Worm (Caenorhabditis elegans): ENCODE measurements around the gene R02F11.3.
A peak's percentile ranks its signal among the peaks of the same experiment; 100 is the strongest.

R02F11.3 gene

DNA sequence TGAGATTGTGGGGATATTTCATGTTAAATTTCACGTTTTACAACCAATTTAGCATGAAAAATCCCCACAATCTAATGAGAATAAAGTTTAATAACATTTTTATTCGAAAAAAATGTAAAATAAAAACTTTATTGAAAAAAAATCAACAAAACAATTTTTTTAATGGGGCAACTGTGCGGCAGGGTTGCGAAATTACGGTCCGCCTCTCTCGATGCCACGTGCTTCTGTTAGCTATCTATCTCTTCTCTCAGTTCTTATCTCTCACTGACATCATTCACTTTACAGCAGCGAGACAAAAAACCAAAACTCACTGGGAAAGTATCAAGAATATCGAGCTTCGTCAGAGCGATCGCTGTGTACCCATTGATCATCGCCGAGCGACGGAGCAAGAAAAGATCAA, 14.9 kb upstream of the R02F11.3 start:
- TF ChIP-seq unc-120 (tag; optimal IDR thresholded peaks at IDR 0.05; ENCODE audit: poor library complexity, severe bottlenecking) = no peak
- no peak for TF ChIP-seq ceh-83 (GFP tag; optimal IDR thresholded peaks at IDR 0.05)
- TF ChIP-seq lin-32 (GFP tag; optimal IDR thresholded peaks at IDR 0.05) = no peak
- no peak for TF ChIP-seq nhr-76 (tag; optimal IDR thresholded peaks at IDR 0.05)
- TF ChIP-seq ztf-11 (tag; optimal IDR thresholded peaks at IDR 0.05) = no peak
- TF ChIP-seq cnd-1 (tag; optimal IDR thresholded peaks at IDR 0.05) = no peak
- no peak for TF ChIP-seq ces-1 (GFP tag; optimal IDR thresholded peaks at IDR 0.05)
- TF ChIP-seq ceh-43 (GFP tag; optimal IDR thresholded peaks at IDR 0.05) = no peak
- TF ChIP-seq flh-1 (GFP tag; optimal IDR thresholded peaks at IDR 0.05) = no peak
- TF ChIP-seq hlh-1 (tag; optimal IDR thresholded peaks at IDR 0.05) = no peak
- no peak for TF ChIP-seq M03D4.4 (tag; optimal IDR thresholded peaks at IDR 0.05)
- no peak for TF ChIP-seq nhr-2 (tag; optimal IDR thresholded peaks at IDR 0.05)
- no peak for TF ChIP-seq ham-2 (GFP tag; optimal IDR thresholded peaks at IDR 0.05)
- TF ChIP-seq blmp-1 (tag; optimal IDR thresholded peaks at IDR 0.05) = no peak
- no peak for TF ChIP-seq unc-62 (GFP tag; optimal IDR thresholded peaks at IDR 0.05)
- no peak for TF ChIP-seq mls-2 (tag; optimal IDR thresholded peaks at IDR 0.05)
- no peak for TF ChIP-seq lin-13 (tag; optimal IDR thresholded peaks at IDR 0.05)

DNA sequence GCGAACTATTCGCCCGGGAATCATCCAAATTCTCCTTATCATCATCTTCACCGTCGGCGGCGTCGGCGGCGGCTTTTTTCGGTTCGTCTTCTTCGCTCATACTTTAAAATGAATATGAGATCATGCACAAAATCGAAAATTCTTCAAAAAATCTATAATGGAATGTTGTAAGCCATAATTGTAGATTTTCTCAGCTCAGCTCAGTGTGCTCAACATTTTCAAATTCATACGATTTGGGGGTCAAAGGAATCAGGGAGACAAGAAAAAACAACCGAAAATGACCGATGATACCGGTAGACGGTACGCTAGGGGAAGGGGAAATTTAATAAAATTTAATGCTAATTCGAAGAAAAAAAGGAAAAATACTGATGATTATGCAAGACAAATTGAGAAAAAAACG, 12.8 kb upstream of the R02F11.3 start, which contains the start of gene ccep-97:
Gene ccep-97 (minus strand): TSS at position 101 of the 400 bp plus-strand sequence.
- TF ChIP-seq mep-1 (tag; optimal IDR thresholded peaks at IDR 0.05) (no peak), unc-62 (GFP tag; optimal IDR thresholded peaks at IDR 0.05) (no peak), lin-32 (GFP tag; optimal IDR thresholded peaks at IDR 0.05) (no peak), mls-2 (tag; optimal IDR thresholded peaks at IDR 0.05) (no peak), sptf-1 (tag; optimal IDR thresholded peaks at IDR 0.05) (no peak), nhr-12 (tag; optimal IDR thresholded peaks at IDR 0.05) (no peak), lin-13 (tag; optimal IDR thresholded peaks at IDR 0.05) (no peak), ztf-11 (tag; optimal IDR thresholded peaks at IDR 0.05) (no peak), cnd-1 (tag; optimal IDR thresholded peaks at IDR 0.05) (no peak), ham-2 (GFP tag; optimal IDR thresholded peaks at IDR 0.05) (no peak), elt-3 (tag; optimal IDR thresholded peaks at IDR 0.05) (no peak), drap-1 (GFP tag; optimal IDR thresholded peaks at IDR 0.05) (no peak), blmp-1 (tag; optimal IDR thresholded peaks at IDR 0.05) (no peak), sem-2 (GFP tag; optimal IDR thresholded peaks at IDR 0.05) (no peak), ceh-83 (GFP tag; optimal IDR thresholded peaks at IDR 0.05) (no peak), pha-4 (tag; optimal IDR thresholded peaks at IDR 0.05) (no peak), nhr-237 (tag; optimal IDR thresholded peaks at IDR 0.05) (no peak)

DNA sequence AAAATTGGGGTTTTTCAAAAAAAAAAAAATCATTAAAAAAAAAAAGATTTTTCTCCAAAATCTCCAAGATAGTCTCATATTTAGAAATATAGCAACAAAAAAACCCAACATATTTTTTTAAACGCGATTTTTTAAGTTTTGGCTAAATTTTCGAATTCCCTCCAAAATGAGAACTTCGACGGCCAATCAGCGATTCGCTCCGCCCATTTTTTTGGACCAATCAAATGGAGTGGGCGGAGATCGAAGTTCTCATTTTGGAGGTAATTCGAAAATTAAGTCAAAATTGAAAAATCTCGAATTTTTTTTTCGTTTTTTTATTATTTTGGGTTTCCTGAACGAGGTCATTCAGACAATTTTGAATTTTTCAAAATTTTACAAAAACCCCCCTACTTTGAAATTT, 8.1 kb upstream of the R02F11.3 start:
- TF ChIP-seq nhr-12 (tag; optimal IDR thresholded peaks at IDR 0.05) = no peak
- TF ChIP-seq sem-2 (GFP tag; optimal IDR thresholded peaks at IDR 0.05) = no peak
- TF ChIP-seq ztf-11 (tag; optimal IDR thresholded peaks at IDR 0.05) = no peak
- TF ChIP-seq nhr-237 (tag; optimal IDR thresholded peaks at IDR 0.05) = no peak
- no peak for TF ChIP-seq lin-32 (GFP tag; optimal IDR thresholded peaks at IDR 0.05)
- no peak for TF ChIP-seq bed-3 (GFP tag; optimal IDR thresholded peaks at IDR 0.05)
- no peak for TF ChIP-seq snpc-4 (tag; optimal IDR thresholded peaks at IDR 0.05)
- no peak for TF ChIP-seq mls-2 (tag; optimal IDR thresholded peaks at IDR 0.05)
- no peak for TF ChIP-seq sptf-1 (tag; optimal IDR thresholded peaks at IDR 0.05)
- no peak for TF ChIP-seq ces-1 (GFP tag; optimal IDR thresholded peaks at IDR 0.05)
- no peak for TF ChIP-seq zip-8 (tag; optimal IDR thresholded peaks at IDR 0.05)
- TF ChIP-seq drap-1 (GFP tag; optimal IDR thresholded peaks at IDR 0.05) = no peak
- TF ChIP-seq hlh-1 (tag; optimal IDR thresholded peaks at IDR 0.05) = no peak
- no peak for TF ChIP-seq tbx-8 (GFP tag; optimal IDR thresholded peaks at IDR 0.05)
- no peak for TF ChIP-seq unc-62 (GFP tag; optimal IDR thresholded peaks at IDR 0.05)
- TF ChIP-seq nhr-2 (tag; optimal IDR thresholded peaks at IDR 0.05) = no peak
- TF ChIP-seq lsy-2 (tag; optimal IDR thresholded peaks at IDR 0.05) = no peak
- TF ChIP-seq blmp-1 (tag; optimal IDR thresholded peaks at IDR 0.05) = no peak

DNA sequence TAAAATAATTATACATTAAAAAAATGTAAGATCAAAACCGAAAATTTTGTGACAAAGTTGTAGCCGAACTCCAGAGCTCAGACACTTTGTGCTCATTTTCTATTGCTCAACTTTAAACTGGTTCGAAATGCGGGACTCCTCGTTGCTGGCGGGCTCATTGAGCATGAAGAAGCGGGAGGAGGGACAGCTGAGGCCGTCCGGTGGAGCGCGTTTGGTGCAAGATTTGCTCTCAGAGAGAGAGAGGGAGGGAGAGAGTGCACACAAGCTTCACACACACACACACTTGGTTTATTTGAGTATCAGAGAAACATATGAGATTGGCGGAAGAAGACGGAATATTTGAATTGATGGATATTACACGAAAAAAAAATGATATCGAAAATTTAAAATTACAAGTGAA, 4.9 kb upstream of the R02F11.3 start:
- no peak for TF ChIP-seq unc-62 (GFP tag; optimal IDR thresholded peaks at IDR 0.05)
- peak; percentile 17 for TF ChIP-seq pha-4 (tag; optimal IDR thresholded peaks at IDR 0.05)
- TF ChIP-seq unc-120 (tag; optimal IDR thresholded peaks at IDR 0.05; ENCODE audit: poor library complexity, severe bottlenecking) = peak; percentile 19
- TF ChIP-seq ces-1 (GFP tag; optimal IDR thresholded peaks at IDR 0.05) = peak; percentile 9
- peak; percentile 70 for TF ChIP-seq mep-1 (tag; optimal IDR thresholded peaks at IDR 0.05)
- TF ChIP-seq M03D4.4 (tag; optimal IDR thresholded peaks at IDR 0.05) = peak; percentile 51
- TF ChIP-seq mab-5 (tag; optimal IDR thresholded peaks at IDR 0.05) = no peak
- peak; percentile 40 for TF ChIP-seq lsy-2 (tag; optimal IDR thresholded peaks at IDR 0.05)
- peak; percentile 25 for TF ChIP-seq mls-2 (tag; optimal IDR thresholded peaks at IDR 0.05)
- peak; percentile 89 for TF ChIP-seq hlh-1 (tag; optimal IDR thresholded peaks at IDR 0.05)
- TF ChIP-seq elt-3 (tag; optimal IDR thresholded peaks at IDR 0.05) = no peak
- peak; percentile 35 for TF ChIP-seq cnd-1 (tag; optimal IDR thresholded peaks at IDR 0.05)
- peak; percentile 56 for TF ChIP-seq lin-13 (tag; optimal IDR thresholded peaks at IDR 0.05)
- peak; percentile 50 for TF ChIP-seq drap-1 (GFP tag; optimal IDR thresholded peaks at IDR 0.05)
